Worm (Caenorhabditis elegans) whole organism, L2 larva: ENCODE results near the gene W07G4.8.

Source experiments
- blmp-1 ChIP-seq: sonication (generic microtip); optimal IDR thresholded peaks from 2 replicates; lab custom pipeline; 2017; ENCODE audit warnings: missing genetic modification characterization, mild to moderate bottlenecking, missing compliant biosample characterization, antibody characterized with exemption, moderate library complexity; ENCODE audit not compliant: insufficient read depth
- gmeb-1 ChIP-seq: fragments of 150-350 bp; optimal IDR thresholded peaks from 2 replicates; lab custom pipeline; 2014; ENCODE audit warnings: missing biosample characterization, missing genetic modification characterization
- mdl-1 ChIP-seq, 2 experiments: fragments of 150-350 bp in 1 of 2; sonication (generic microtip) in 1 of 2; optimal IDR thresholded peaks; 2 replicates each; lab custom pipeline; 2017; ENCODE audit warnings: missing biosample characterization in 2 of 2, missing genetic modification characterization in 2 of 2
- skn-1 ChIP-seq: sonication (generic microtip); optimal IDR thresholded peaks from 2 replicates; lab custom pipeline; 2017; ENCODE audit warnings: missing biosample characterization, missing genetic modification characterization

- no peak for TF ChIP-seq gmeb-1
- TF ChIP-seq blmp-1: no peak
- TF ChIP-seq mdl-1 (tag; optimal IDR thresholded peaks at IDR 0.05; lab: Kevin White, UChicago): no peak
- no peak for TF ChIP-seq skn-1
Measured at ce11 chrV:13000068-13000467, 49.3 kb downstream of the W07G4.8 start.
